Worm (Caenorhabditis elegans) whole organism, L3 larva: ENCODE results near the gene cutl-15.

Experiments
- ama-1 ChIP-seq: fragments of 150-350 bp; optimal IDR thresholded peaks from 2 replicates; lab custom pipeline; 2018
- ceh-82 ChIP-seq: fragments of 150-350 bp; optimal IDR thresholded peaks from 2 replicates; lab custom pipeline; 2014; ENCODE audit warnings: missing biosample characterization, missing genetic modification characterization
- egl-5 ChIP-seq: fragments of 150-350 bp; optimal IDR thresholded peaks from 2 replicates; lab custom pipeline; 2017; ENCODE audit warnings: missing biosample characterization, missing genetic modification reagents, missing genetic modification characterization, inconsistent platforms
- elt-1 ChIP-seq: fragments of 150-350 bp; optimal IDR thresholded peaks from 2 replicates; lab custom pipeline; 2014; ENCODE audit warnings: missing biosample characterization, missing genetic modification characterization
- fkh-10 ChIP-seq: sonication (generic microtip); optimal IDR thresholded peaks from 2 replicates; lab custom pipeline; 2017; ENCODE audit warnings: missing biosample characterization, missing genetic modification reagents, missing genetic modification characterization
- fos-1 ChIP-seq: fragments of 150-350 bp; optimal IDR thresholded peaks from 2 replicates; lab custom pipeline; 2014; ENCODE audit warnings: missing biosample characterization, missing genetic modification characterization
- lin-39 ChIP-seq: fragments of 150-350 bp; optimal IDR thresholded peaks from 2 replicates; lab custom pipeline; 2018; ENCODE audit warnings: missing biosample characterization, missing genetic modification reagents, missing genetic modification characterization
- nhr-12 ChIP-seq: fragments of 150-350 bp; optimal IDR thresholded peaks from 2 replicates; lab custom pipeline; 2014; ENCODE audit warnings: missing biosample characterization, missing genetic modification characterization
- skn-1 ChIP-seq: fragments of 150-350 bp; optimal IDR thresholded peaks from 2 replicates; lab custom pipeline; 2014; ENCODE audit warnings: missing biosample characterization, missing genetic modification characterization

ce11 chrII:8916656-8917055 is 30.8 kb downstream of the cutl-15 start:
- TF ChIP-seq nhr-12 (tag; lab: Kevin White, UChicago) (no peak), elt-1 (tag; lab: Kevin White, UChicago) (no peak), egl-5 (tag; lab: Kevin White, UChicago) (no peak), skn-1 (no peak), lin-39 (tag; lab: Kevin White, UChicago) (no peak), ceh-82 (no peak), fos-1 (tag; lab: Kevin White, UChicago) (no peak), ama-1 (lab: Kevin White, UChicago) (no peak), fkh-10 (GFP tag; lab: Kevin White, UChicago) (no peak)
